Worm (Caenorhabditis elegans): ENCODE measurements around the gene cnc-11.

cnc-11 gene

ce11 chrV:1456614-1457013 lies 14.5 kb downstream of the cnc-11 start:
- peak; percentile 34; the same call in 1 of the 2 replicates for TF ChIP-seq pha-4 (GFP tag; IDR thresholded peaks at IDR 0.05)
- TF ChIP-seq pha-4 (tag; optimal IDR thresholded peaks at IDR 0.05), result no peak
- TF ChIP-seq ama-1 (optimal IDR thresholded peaks at IDR 0.05), result no peak
- peak; percentile 34; the same call in 1 of the 2 replicates for TF ChIP-seq tra-1 (GFP tag; IDR thresholded peaks at IDR 0.05)
- peak in 1 of 2 experiments; percentile 3 for TF ChIP-seq mdl-1 (tag; optimal IDR thresholded peaks at IDR 0.05)
- peak in 1 of 2 experiments; percentile 15 for TF ChIP-seq hif-1 (tag; optimal IDR thresholded peaks at IDR 0.05)
- no peak for TF ChIP-seq zag-1 (tag; optimal IDR thresholded peaks at IDR 0.05)
- no peak for TF ChIP-seq ztf-7 (tag; optimal IDR thresholded peaks at IDR 0.05)
- peak; percentile 95 for TF ChIP-seq dve-1 (tag; optimal IDR thresholded peaks at IDR 0.05; ENCODE audit: insufficient read depth)
- no peak for TF ChIP-seq vab-7 (GFP tag; IDR thresholded peaks at IDR 0.05)
- peak; percentile 72 for TF ChIP-seq nhr-28 (tag; optimal IDR thresholded peaks at IDR 0.05)
- TF ChIP-seq lin-15B (tag; optimal IDR thresholded peaks at IDR 0.05), result no peak
- TF ChIP-seq dpl-1 (GFP tag; optimal IDR thresholded peaks at IDR 0.05), result no peak
- TF ChIP-seq nhr-42 (GFP tag; IDR thresholded peaks at IDR 0.05), result no peak
- TF ChIP-seq duxl-1 (tag; optimal IDR thresholded peaks at IDR 0.05; ENCODE audit: poor library complexity), result no peak
- TF ChIP-seq madf-9 (GFP tag; conservative IDR thresholded peaks at IDR 0.05), result no peak
- TF ChIP-seq fkh-10 (GFP tag; optimal IDR thresholded peaks at IDR 0.05), result no peak
- peak in 1 of 2 experiments; percentile 22 for TF ChIP-seq lsy-2 (tag; optimal IDR thresholded peaks at IDR 0.05)
- TF ChIP-seq skn-1 (tag; optimal IDR thresholded peaks at IDR 0.05), result no peak
- no peak for TF ChIP-seq Y105C5A.15 (GFP tag; IDR thresholded peaks at IDR 0.05)
- TF ChIP-seq mxl-2 (GFP tag; conservative IDR thresholded peaks at IDR 0.05), result peak; percentile 92
- no peak for TF ChIP-seq F37D6.2 (tag; optimal IDR thresholded peaks at IDR 0.05)
- TF ChIP-seq mes-2 (tag; optimal IDR thresholded peaks at IDR 0.05; ENCODE audit: poor library complexity, severe bottlenecking), result no peak
- TF ChIP-seq ceh-62 (tag; optimal IDR thresholded peaks at IDR 0.05), result no peak
- no peak for TF ChIP-seq ceh-28 (tag; optimal IDR thresholded peaks at IDR 0.05)
- TF ChIP-seq hlh-30 (tag; optimal IDR thresholded peaks at IDR 0.05; ENCODE audit: insufficient read depth), result peak; percentile 35
- peak; percentile 96 for TF ChIP-seq dmd-6 (GFP tag; IDR thresholded peaks at IDR 0.05)
- no peak for TF ChIP-seq nhr-6 (tag; optimal IDR thresholded peaks at IDR 0.05)
- TF ChIP-seq nhr-102 (tag; optimal IDR thresholded peaks at IDR 0.05), result peak; percentile 65
- TF ChIP-seq T26A8.4 (GFP tag; IDR thresholded peaks at IDR 0.05), result no peak
- TF ChIP-seq nhr-48 (tag; optimal IDR thresholded peaks at IDR 0.05), result peak; percentile 72
- TF ChIP-seq unc-62 (GFP tag; optimal IDR thresholded peaks at IDR 0.05 in 1 of 2), result no peak
- TF ChIP-seq unc-62 (tag; optimal IDR thresholded peaks at IDR 0.05), result no peak
- TF ChIP-seq cey-2 (tag; optimal IDR thresholded peaks at IDR 0.05; ENCODE audit: borderline replicate concordance, insufficient read depth), result no peak
- no peak for TF ChIP-seq Y75B8A.6 (GFP tag; IDR thresholded peaks at IDR 0.05)
- TF ChIP-seq hlh-11 (tag; optimal IDR thresholded peaks at IDR 0.05), result peak; percentile 77
- TF ChIP-seq nhr-10 (tag; optimal IDR thresholded peaks at IDR 0.05), result peak; percentile 64
- TF ChIP-seq mdt-29 (GFP tag; IDR thresholded peaks at IDR 0.05), result peak; percentile 91
- no peak for TF ChIP-seq daf-16 (GFP tag; optimal IDR thresholded peaks at IDR 0.05)
- TF ChIP-seq daf-16 (tag; optimal IDR thresholded peaks at IDR 0.05), result peak; percentile 82
- no peak for TF ChIP-seq ceh-44 (GFP tag; IDR thresholded peaks at IDR 0.05)
- peak; percentile 89 for TF ChIP-seq nhr-77 (tag; optimal IDR thresholded peaks at IDR 0.05)
- TF ChIP-seq nhr-41 (GFP tag; IDR thresholded peaks at IDR 0.05), result no peak
- no peak for TF ChIP-seq spr-3 (GFP tag; optimal IDR thresholded peaks at IDR 0.05)
- no peak for TF ChIP-seq lin-39 (tag; optimal IDR thresholded peaks at IDR 0.05)
- no peak for TF ChIP-seq lin-29 (GFP tag; IDR thresholded peaks at IDR 0.05)

Measured in whole organism, L4 larva.